Worm (Caenorhabditis elegans): Measurements from ENCODE around the gene F25B4.8.
"Not testable (repeated sequence)": the region's sequence is repeated elsewhere in the genome, so short reads cannot be mapped to it uniquely, and the experiment has no call there.

The F25B4.8 gene

DNA sequence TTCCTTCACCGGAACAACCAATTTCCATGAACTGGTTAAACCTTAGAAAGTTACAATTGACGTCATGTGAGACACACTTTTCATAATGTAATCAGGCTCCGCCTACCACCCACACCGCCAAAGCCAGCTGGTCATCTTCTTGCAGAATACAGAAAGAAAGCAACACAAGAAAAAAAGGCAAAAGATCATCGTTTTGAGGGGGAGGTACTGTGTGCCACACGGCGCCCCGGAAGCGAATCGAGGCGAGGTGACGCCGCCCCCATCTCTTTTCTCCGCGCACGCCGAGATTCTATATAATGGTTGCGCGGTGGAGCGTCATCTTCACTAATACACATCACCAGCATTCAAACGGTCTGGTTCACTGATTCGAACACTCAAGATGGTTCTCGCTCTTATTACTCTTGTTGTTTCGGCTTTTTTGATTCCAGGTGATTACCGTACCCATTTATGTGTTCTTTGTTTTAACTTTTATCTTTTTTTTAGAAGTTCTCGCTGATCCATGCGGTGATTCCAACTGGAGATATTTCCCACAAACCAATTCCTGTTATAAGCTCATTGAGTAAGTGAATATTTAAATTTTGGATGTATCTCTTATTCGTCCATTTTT lies 8.4 kb upstream of the F25B4.8 start, which contains the start of gene clec-1:
Gene clec-1 (plus strand): TSS at position 320 of the 607 bp plus-strand sequence.
- no peak for TF ChIP-seq unc-62 (GFP tag; optimal IDR thresholded peaks at IDR 0.05)

DNA sequence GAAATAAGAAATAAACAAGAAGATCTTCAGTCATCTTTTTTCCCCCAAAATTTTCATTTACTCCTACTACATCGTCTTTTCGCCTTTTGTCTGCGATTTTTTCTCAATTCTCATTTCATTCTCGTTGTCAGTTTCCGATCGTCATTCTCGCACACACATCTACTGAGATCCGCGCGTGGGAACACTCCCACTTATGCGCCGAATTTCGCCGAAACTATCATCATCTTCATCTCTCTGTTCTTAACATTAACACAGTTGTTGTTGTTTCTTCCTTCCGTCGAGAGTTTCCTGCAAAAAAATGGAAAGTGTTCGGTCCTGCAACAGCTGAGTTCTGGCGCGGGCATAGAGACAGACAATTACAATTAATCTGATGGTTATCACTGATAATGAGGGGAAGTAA lies 6.1 kb upstream of the F25B4.8 start:
- no peak for TF ChIP-seq unc-62 (GFP tag; optimal IDR thresholded peaks at IDR 0.05)

DNA sequence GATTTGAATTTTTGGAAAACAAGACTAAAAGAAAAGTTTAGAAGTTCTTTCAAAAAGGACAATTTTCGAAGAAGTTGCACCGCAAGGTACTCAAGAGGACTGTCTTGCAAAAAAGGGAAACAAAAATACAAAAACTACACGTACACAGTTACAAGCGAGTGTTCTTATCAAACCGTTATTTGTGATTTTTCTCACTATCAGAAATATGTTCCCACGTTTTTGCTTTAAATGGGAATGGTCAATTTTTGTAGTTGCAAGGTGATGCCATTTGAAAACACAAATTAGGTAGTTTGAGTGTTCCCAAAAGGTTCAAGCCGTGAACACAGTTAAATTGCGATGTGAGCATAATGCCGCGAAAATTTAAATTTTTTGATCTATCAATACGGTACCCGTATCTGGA lies 4.7 kb upstream of the F25B4.8 start:
- no peak for TF ChIP-seq unc-62 (GFP tag; optimal IDR thresholded peaks at IDR 0.05)

DNA sequence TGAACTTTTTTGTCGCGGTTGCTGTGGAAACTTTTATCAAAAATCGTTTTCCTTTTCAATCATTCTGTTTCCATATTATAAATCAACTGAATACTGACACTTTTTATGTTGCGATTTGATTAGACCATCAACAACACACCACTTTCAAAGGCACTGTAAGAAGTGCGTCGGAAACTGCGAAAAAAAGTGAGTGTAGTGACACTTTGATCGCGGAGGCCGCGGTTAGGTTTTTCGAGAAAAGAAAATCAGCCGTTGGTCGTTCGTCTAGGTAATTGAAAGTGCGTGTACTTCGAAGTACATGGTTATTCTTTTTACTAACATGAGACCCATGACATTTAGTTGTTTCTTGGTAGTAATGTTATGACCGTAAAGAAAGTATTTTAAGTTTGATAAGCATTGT lies 4.1 kb upstream of the F25B4.8 start:
- no peak for TF ChIP-seq unc-62 (GFP tag; optimal IDR thresholded peaks at IDR 0.05)

DNA sequence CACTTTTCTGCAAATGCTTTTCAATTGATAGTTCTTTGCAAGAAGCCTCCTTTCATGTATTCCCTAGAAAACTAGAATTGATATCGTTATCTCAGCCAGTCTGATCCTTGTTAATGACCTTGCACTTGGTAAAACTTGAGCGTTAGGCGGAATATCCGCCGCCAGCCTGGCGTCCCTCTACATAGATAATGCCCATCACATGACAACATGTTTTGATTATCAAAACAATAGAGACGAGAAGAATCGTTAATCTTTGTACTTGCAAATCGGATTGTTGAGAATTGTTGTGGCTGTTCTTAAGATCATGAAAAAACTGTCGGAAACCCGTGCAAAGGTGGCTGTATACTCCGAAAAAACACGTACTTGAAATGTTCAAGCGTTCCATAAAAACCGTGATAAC lies 2.1 kb upstream of the F25B4.8 start:
- TF ChIP-seq unc-62 (GFP tag; optimal IDR thresholded peaks at IDR 0.05), result no peak

DNA sequence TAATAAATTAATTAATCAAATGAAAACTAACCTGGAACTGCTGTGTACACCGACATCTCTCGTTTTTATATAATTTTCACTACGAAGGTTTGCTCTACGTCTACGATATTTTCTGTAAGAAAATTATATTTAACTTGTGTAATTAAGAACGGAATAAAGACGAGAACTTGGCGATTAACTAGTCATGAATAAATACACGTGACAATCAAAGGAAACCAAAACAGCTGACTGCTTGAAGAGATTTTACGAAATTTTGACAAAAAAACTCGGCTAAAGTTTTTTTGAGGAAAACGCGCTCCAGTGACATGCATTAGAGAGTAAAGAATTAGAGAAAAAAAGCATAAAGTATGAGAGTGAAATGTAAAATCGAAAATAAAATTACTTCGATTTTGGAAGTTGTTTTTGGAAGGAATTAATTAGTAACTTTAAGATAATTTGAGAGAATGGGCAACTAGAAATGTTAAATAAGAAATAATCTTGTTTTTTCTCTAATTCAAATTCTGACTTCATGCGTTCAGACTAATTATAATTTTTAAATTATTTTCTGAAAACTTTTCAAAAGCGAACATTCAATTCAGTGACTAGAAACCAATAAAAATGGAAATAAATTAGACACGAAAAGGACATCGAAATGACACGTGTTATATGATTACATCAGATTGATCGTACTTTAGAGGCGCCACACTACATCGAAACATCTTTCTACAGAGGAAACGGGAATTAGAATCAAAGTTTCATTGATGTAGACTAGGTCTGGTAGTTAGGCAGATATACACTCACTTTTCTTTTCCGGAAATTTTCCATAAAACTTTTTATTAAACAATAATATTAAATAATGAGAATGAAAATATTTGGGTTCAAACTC lies 4.2 kb downstream of the F25B4.8 start, which contains the start of gene F25B4.7:
Gene F25B4.7 (minus strand): TSS at position 112 of the 865 bp plus-strand sequence.
- TF ChIP-seq unc-62 (GFP tag; optimal IDR thresholded peaks at IDR 0.05), result no peak

DNA sequence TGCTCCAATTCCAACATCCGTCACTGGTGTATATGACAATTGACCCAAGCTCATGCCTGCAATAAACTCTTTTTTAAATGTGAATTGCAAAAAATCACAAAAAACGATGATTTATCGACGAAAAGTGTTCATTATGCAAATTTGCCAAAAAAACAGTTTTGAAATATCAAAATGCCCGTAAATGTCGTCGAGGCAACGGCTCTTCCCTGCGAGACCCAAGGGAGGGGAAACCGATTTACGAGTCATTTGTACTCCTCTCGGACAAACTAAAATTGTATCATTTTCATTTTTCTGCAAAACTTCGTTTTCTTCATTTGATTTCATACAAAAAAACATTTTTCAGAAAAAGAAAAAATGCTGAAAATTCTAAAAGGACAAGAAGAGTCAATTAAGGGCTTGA lies 7.0 kb downstream of the F25B4.8 start, which contains the start of the genes hmgs-1 and F25B4.4:
Gene hmgs-1 (minus strand): TSS at position 56 of the 400 bp plus-strand sequence.
Gene F25B4.4 (plus strand): TSS at position 340 of the 400 bp plus-strand sequence.
- TF ChIP-seq unc-62 (GFP tag; optimal IDR thresholded peaks at IDR 0.05), result no peak

DNA sequence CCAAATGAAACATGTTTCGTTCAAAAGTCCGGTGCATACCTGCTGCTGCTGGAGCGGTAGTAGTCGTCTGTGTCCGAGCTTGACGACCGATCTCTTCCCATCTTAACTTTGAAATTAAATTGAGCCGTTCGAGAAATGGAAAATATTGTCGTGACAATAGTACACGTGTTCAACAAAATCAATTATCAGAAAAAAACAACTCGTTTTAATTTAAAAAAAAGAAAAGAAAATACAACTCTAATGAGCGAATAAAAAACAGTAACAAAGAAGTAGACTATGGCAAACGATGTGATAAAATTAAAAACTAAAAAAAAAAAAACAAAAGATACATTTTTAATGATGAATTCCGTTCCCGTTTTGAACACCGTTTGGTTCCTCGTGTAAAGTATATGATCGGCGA lies 9.0 kb downstream of the F25B4.8 start, which contains the start of gene prp-39:
Gene prp-39 (minus strand): TSS at position 101 of the 400 bp plus-strand sequence.
- no peak for TF ChIP-seq unc-62 (GFP tag; optimal IDR thresholded peaks at IDR 0.05)

DNA sequence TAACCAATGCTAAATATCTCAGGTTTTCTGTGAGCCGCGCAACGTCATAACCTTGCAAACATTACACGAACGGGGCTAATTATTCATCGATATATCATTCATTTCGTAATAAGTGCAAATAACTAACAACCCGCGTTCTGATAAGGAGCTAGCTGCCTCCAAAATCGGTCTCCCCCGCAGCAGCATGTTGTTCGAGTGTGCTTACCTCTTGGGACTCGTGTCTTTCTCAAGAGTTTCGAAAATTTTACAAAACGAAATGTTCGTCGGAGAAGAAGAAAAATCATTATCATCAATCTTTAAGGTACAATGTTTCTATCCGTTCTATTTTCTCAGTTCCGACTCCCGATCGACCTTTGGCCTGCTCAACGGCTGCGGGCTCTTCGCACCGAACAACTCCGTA lies 13.6 kb downstream of the F25B4.8 start:
- no peak for TF ChIP-seq unc-62 (GFP tag; optimal IDR thresholded peaks at IDR 0.05)

DNA sequence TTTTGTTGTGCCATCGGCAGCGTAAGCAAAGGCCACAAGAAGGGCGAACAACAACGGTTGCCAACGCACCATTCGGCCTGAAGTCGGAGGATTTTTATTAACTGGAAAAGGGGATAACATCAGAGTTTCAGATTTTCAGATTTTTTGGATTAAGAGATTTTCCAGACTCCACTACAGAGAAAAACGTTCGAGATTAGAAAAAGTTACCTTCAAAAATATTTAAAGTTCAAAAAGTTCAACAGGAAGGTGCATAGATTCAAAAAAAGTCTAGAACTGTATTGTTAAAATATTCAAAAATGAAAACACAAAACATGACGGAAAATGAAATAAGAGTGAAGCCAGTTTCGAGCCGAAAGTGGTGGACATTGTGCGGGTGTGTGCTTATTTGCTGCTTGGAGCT lies 15.5 kb downstream of the F25B4.8 start, which contains the start of gene pqn-13:
Gene pqn-13 (minus strand): TSS at position 101 of the 400 bp plus-strand sequence.
- TF ChIP-seq unc-62 (GFP tag; optimal IDR thresholded peaks at IDR 0.05), result no peak

DNA sequence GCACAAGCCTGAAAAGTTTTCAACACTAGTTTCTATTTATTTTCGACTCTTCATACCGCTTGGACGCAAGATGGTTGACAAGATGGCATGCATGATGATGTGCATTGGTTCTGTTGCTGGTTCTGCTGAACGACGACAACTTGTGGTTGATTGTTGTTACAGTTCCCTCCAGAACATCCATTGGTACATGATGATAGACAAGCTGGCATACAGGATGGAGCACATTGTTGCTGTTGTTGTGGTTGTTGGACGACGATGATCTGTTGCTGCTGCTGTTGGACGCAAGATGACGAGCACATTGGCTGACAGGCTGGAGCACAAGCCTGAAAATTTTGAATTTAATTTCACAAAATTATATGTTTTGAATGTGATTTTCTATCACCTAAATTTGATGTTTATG lies 19.2 kb downstream of the F25B4.8 start:
- TF ChIP-seq unc-62 (GFP tag; optimal IDR thresholded peaks at IDR 0.05), result no peak

DNA sequence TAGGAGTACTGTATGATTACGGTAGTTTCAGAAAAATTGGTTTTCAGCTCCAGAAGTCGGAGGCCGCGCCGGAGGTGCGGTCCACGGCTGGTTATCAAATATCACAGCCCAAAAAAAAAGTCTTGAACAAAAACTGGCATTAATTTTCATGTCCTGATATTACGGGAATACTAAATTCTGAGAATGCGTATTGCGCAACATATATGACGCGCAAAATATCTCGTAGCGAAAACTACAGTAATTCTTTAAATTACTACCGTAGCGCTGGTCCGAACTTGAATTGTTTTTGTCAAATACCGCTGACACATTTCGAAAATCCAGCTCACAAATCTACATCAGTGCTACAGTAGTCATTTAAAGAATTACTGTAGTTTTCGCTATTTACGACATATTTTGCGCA lies 22.5 kb downstream of the F25B4.8 start:
- TF ChIP-seq unc-62 (GFP tag; optimal IDR thresholded peaks at IDR 0.05), result no peak

DNA sequence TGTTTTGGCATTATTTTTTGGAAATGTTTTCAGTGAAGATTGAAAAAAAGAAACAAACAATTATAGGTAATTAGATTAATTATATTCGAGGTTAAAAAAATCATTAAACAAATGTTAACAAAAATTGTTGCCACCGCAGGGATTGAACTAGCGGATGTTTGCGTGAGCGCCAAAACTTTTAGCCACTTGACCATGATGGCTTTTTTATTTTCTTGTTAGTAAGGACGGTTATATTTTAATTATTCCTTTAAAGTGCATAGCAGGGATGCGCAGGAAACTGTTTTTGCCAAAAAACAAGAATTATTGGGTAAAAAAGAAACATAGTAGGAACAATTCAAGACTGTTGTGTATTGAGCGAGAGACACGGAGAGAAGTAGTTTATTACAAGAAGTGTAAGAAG lies 24.2 kb downstream of the F25B4.8 start:
- TF ChIP-seq unc-62 (GFP tag; optimal IDR thresholded peaks at IDR 0.05), result no peak

DNA sequence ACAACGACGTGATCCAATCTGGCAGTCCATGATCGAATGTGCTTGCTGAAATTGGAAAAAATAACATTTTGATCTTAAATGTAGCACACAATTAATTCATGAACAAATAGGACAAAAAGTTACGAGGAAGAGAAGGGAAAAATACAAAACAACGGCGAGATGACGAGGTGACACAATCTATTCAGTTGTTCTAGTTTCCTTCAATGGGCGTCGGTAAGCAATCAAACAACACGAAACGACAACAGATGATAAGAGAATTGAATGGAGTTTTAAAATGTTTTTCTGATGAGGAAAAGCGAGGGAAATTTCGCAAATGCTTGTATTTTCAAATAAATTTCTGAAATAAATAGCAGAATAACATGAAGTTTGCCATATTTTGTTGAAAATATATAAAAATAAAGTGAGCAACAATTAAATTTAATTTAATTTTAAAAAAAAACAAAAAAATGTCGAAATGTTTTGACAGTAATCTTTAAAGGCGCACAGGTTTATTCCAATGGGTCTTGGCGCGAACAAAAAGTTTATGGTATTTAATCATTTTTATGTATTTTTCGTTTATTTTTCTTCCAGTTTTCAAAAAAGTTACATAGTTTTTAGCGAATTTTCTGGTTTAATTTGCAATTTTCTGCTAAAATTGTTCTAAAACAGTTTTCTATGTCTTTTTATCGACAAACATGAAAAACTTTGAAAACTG lies 25.3 kb downstream of the F25B4.8 start, which contains the start of gene C14C11.7:
Gene C14C11.7 (minus strand): TSS at position 51 of the 694 bp plus-strand sequence.
- no peak for TF ChIP-seq unc-62 (GFP tag; optimal IDR thresholded peaks at IDR 0.05)

DNA sequence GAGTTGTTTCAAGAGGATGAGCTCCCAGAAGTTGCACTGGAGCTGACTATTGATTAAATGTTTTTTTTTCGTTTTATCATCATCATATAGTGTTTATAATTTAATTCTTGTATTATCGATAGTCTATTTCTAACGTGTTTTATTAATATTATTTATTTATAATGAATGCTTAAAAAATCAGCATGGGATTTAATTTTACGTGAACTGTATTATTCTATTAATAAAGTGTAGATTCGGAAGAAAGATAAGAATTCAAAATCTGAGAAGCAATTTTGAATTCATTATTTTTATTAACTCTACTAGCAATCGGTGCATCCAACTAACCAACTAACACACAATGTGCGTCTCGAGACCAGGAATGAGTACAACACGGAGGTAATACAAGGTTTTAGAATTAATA lies 28.2 kb downstream of the F25B4.8 start, which contains the start of gene C14C11.1:
Gene C14C11.1 (plus strand): TSS at position 301 of the 400 bp plus-strand sequence.
- not testable (repeated sequence) for TF ChIP-seq unc-62 (GFP tag; optimal IDR thresholded peaks at IDR 0.05)

Data from whole organism, dauer.